Worm (Caenorhabditis elegans) whole organism, L1 larva: ENCODE results near the gene decr-1.1.

Source experiments
- C04F5.9 ChIP-seq: sonication (generic microtip); optimal IDR thresholded peaks from 2 replicates; lab custom pipeline; 2016; ENCODE audit warnings: missing genetic modification characterization, missing compliant biosample characterization
- C16A3.4 ChIP-seq: fragments of 150-350 bp; optimal IDR thresholded peaks from 2 replicates; lab custom pipeline; 2014; ENCODE audit warnings: missing biosample characterization, missing genetic modification characterization
- Y116A8C.19 ChIP-seq: sonication (generic microtip); optimal IDR thresholded peaks from 2 replicates; lab custom pipeline; 2016; ENCODE audit warnings: missing compliant biosample characterization, missing genetic modification characterization, borderline replicate concordance
- aly-2 ChIP-seq: fragments of 150-350 bp; optimal IDR thresholded peaks from 2 replicates; lab custom pipeline; 2014; ENCODE audit warnings: missing biosample characterization, missing genetic modification characterization
- ama-1 ChIP-seq: fragments of 150-350 bp; optimal IDR thresholded peaks from 2 replicates; lab custom pipeline; 2014
- blmp-1 ChIP-seq: fragments of 150-350 bp; optimal IDR thresholded peaks from 2 replicates; lab custom pipeline; 2014; ENCODE audit warnings: missing biosample characterization, missing genetic modification characterization
- ceh-63 ChIP-seq: fragments of 200-800 bp; sonication (Bioruptor generic); optimal IDR thresholded peaks from 2 replicates; lab custom pipeline; 2018; ENCODE audit warnings: mild to moderate bottlenecking, missing genetic modification characterization, missing compliant biosample characterization
- ceh-8 ChIP-seq: fragments of 200-800 bp; sonication (Bioruptor generic); optimal IDR thresholded peaks from 2 replicates; lab custom pipeline; 2018; ENCODE audit warnings: mild to moderate bottlenecking, missing genetic modification characterization, moderate library complexity, missing compliant biosample characterization
- ceh-82 ChIP-seq, 3 experiments: fragments of 150-350 bp in 1 of 3; sonication (generic microtip) in 2 of 3; optimal IDR thresholded peaks; 2 replicates each; lab custom pipeline; 2014 to 2017; ENCODE audit warnings: missing biosample characterization in 3 of 3, missing genetic modification characterization in 3 of 3
- ceh-88 ChIP-seq: fragments of 200-800 bp; sonication (Bioruptor generic); IDR thresholded peaks from 2 replicates; pipeline ENCODE4 v1.3.6; 2022; ENCODE audit warnings: missing genetic modification characterization, missing compliant biosample characterization
- dsc-1 ChIP-seq: sonication (generic microtip); optimal IDR thresholded peaks from 2 replicates; lab custom pipeline; 2016; ENCODE audit warnings: mild to moderate bottlenecking, missing genetic modification characterization, missing compliant biosample characterization
- efl-1 ChIP-seq, 4 experiments: fragments of 150-350 bp; optimal IDR thresholded peaks in 3 of 4; peaks in 1 of 4; 1 replicate in 1 of 4; 2 replicates in 3 of 4; lab custom pipeline; 2014; ENCODE audit warnings: missing biosample characterization in 2 of 4, missing genetic modification characterization in 2 of 4, missing genetic modification reagents in 2 of 4
- efl-3 ChIP-seq: fragments of 200-800 bp; sonication (Bioruptor generic); optimal IDR thresholded peaks from 2 replicates; lab custom pipeline; 2018; ENCODE audit warnings: mild to moderate bottlenecking, missing genetic modification characterization, missing compliant biosample characterization
- egl-13 ChIP-seq: sonication (generic microtip); optimal IDR thresholded peaks from 2 replicates; lab custom pipeline; 2016; ENCODE audit warnings: missing genotype, missing genetic modification reagents, missing genetic modification characterization, missing compliant biosample characterization
- ets-5 ChIP-seq: fragments of 200-800 bp; sonication (Bioruptor generic); IDR thresholded peaks from 2 replicates; pipeline ENCODE4 v1.3.6; 2022; ENCODE audit warnings: missing genetic modification characterization, missing compliant biosample characterization
- fkh-4 ChIP-seq: sonication (generic microtip); optimal IDR thresholded peaks from 2 replicates; lab custom pipeline; 2016; ENCODE audit warnings: missing compliant biosample characterization, missing genetic modification characterization, borderline replicate concordance
- fkh-8 ChIP-seq: sonication (generic microtip); optimal IDR thresholded peaks from 2 replicates; lab custom pipeline; 2016; ENCODE audit warnings: mild to moderate bottlenecking, missing genetic modification characterization, missing compliant biosample characterization
- fos-1 ChIP-seq: fragments of 150-350 bp; optimal IDR thresholded peaks from 2 replicates; lab custom pipeline; 2014; ENCODE audit warnings: missing biosample characterization, missing genetic modification characterization
- hlh-17 ChIP-seq: fragments of 200-800 bp; sonication (Bioruptor generic); optimal IDR thresholded peaks from 2 replicates; lab custom pipeline; 2018; ENCODE audit warnings: missing genetic modification characterization, mild to moderate bottlenecking, missing compliant biosample characterization, moderate library complexity, borderline replicate concordance
- hlh-4 ChIP-seq: sonication (generic microtip); optimal IDR thresholded peaks from 2 replicates; lab custom pipeline; 2016; ENCODE audit warnings: mild to moderate bottlenecking, missing genetic modification characterization, missing compliant biosample characterization
- isw-1 ChIP-seq: fragments of 200-800 bp; sonication (Bioruptor generic); IDR thresholded peaks from 2 replicates; pipeline ENCODE4 v1.3.6; 2022; ENCODE audit warnings: missing genetic modification characterization, missing compliant biosample characterization
- jun-1 ChIP-seq: fragments of 150-350 bp; optimal IDR thresholded peaks from 2 replicates; lab custom pipeline; 2014; ENCODE audit warnings: missing biosample characterization, missing genetic modification reagents, missing genetic modification characterization
- lin-15B ChIP-seq: fragments of 150-350 bp; sonication (generic microtip); optimal IDR thresholded peaks from 3 replicates; lab custom pipeline; 2014; ENCODE audit warnings: missing biosample characterization, missing genetic modification characterization
- lin-39 ChIP-seq: fragments of 150-350 bp; optimal IDR thresholded peaks from 2 replicates; lab custom pipeline; 2014; ENCODE audit warnings: missing biosample characterization, missing genetic modification reagents, missing genetic modification characterization
- lir-3 ChIP-seq: sonication (generic microtip); optimal IDR thresholded peaks from 2 replicates; lab custom pipeline; 2016; ENCODE audit warnings: mild to moderate bottlenecking, missing genetic modification characterization, moderate library complexity, missing compliant biosample characterization; ENCODE audit not compliant: poor library complexity
- lsy-2 ChIP-seq, 2 experiments: fragments of 150-350 bp; optimal IDR thresholded peaks; 2 replicates each; lab custom pipeline; 2014; ENCODE audit warnings: missing biosample characterization in 2 of 2, missing genetic modification characterization in 2 of 2
- mdl-1 ChIP-seq, 2 experiments: fragments of 150-350 bp; optimal IDR thresholded peaks; 2 replicates each; lab custom pipeline; 2014 to 2017; ENCODE audit warnings: missing biosample characterization in 2 of 2, missing genetic modification characterization in 2 of 2, inconsistent platforms in 1 of 2
- mep-1 ChIP-seq: fragments of 150-350 bp; optimal IDR thresholded peaks from 2 replicates; lab custom pipeline; 2014; ENCODE audit warnings: missing biosample characterization, missing genetic modification characterization
- nhr-11 ChIP-seq: fragments of 150-350 bp; optimal IDR thresholded peaks from 2 replicates; lab custom pipeline; 2014; ENCODE audit warnings: missing biosample characterization, missing genetic modification characterization
- nhr-12 ChIP-seq: sonication (generic microtip); optimal IDR thresholded peaks from 2 replicates; lab custom pipeline; 2017; ENCODE audit warnings: missing biosample characterization, missing genetic modification characterization
- nhr-19 ChIP-seq: fragments of 200-800 bp; sonication (Bioruptor generic); conservative IDR thresholded peaks from 2 replicates; pipeline ENCODE4 v1.3.6; 2022; ENCODE audit warnings: missing genetic modification characterization, missing compliant biosample characterization
- nhr-237 ChIP-seq: fragments of 150-350 bp; optimal IDR thresholded peaks from 2 replicates; lab custom pipeline; 2014; ENCODE audit warnings: missing biosample characterization, missing genetic modification characterization
- nhr-47 ChIP-seq: sonication (generic microtip); optimal IDR thresholded peaks from 2 replicates; lab custom pipeline; 2016; ENCODE audit warnings: mild to moderate bottlenecking, missing genetic modification characterization, moderate library complexity, missing compliant biosample characterization
- nhr-76 ChIP-seq: sonication (generic microtip); optimal IDR thresholded peaks from 2 replicates; lab custom pipeline; 2017; ENCODE audit warnings: missing biosample characterization, missing genetic modification characterization
- nhr-84 ChIP-seq: sonication (generic microtip); optimal IDR thresholded peaks from 2 replicates; lab custom pipeline; 2017; ENCODE audit warnings: missing biosample characterization, missing genetic modification characterization
- nhr-85 ChIP-seq: sonication (generic microtip); peaks from one replicate; lab custom pipeline; 2016; ENCODE audit warnings: missing genetic modification characterization, inconsistent platforms, missing compliant biosample characterization
- nhr-90 ChIP-seq: sonication (generic microtip); optimal IDR thresholded peaks from 2 replicates; lab custom pipeline; 2016; ENCODE audit warnings: mild to moderate bottlenecking, missing genetic modification characterization, missing compliant biosample characterization; ENCODE audit not compliant: poor library complexity
- pag-3 ChIP-seq: sonication (generic microtip); optimal IDR thresholded peaks from 2 replicates; lab custom pipeline; 2017; ENCODE audit warnings: missing genetic modification characterization, mild to moderate bottlenecking, missing compliant biosample characterization, antibody characterized with exemption, borderline replicate concordance; ENCODE audit not compliant: insufficient read depth
- skn-1 ChIP-seq: fragments of 150-350 bp; optimal IDR thresholded peaks from 2 replicates; lab custom pipeline; 2014; ENCODE audit warnings: missing biosample characterization, missing genetic modification characterization
- snpc-4 ChIP-seq: fragments of 150-350 bp; optimal IDR thresholded peaks from 2 replicates; lab custom pipeline; 2014; ENCODE audit warnings: missing biosample characterization, missing genetic modification characterization
- snu-23 ChIP-seq: sonication (generic microtip); optimal IDR thresholded peaks from 2 replicates; lab custom pipeline; 2016; ENCODE audit warnings: missing genetic modification characterization, missing compliant biosample characterization
- swsn-7 ChIP-seq: sonication (generic microtip); optimal IDR thresholded peaks from 2 replicates; lab custom pipeline; 2016; ENCODE audit warnings: missing genetic modification characterization, missing compliant biosample characterization
- unc-130 ChIP-seq: fragments of 150-350 bp; optimal IDR thresholded peaks from 2 replicates; lab custom pipeline; 2017; ENCODE audit warnings: missing biosample characterization, missing genetic modification characterization, inconsistent platforms
- unc-30 ChIP-seq: sonication (generic microtip); optimal IDR thresholded peaks from 2 replicates; lab custom pipeline; 2017; ENCODE audit warnings: missing biosample characterization, missing genetic modification characterization
- unc-62 ChIP-seq: fragments of 150-350 bp; optimal IDR thresholded peaks from 2 replicates; lab custom pipeline; 2014; ENCODE audit warnings: missing biosample characterization, missing genetic modification reagents, missing genetic modification characterization
- unc-86 ChIP-seq: sonication (generic microtip); optimal IDR thresholded peaks from 2 replicates; lab custom pipeline; 2016; ENCODE audit warnings: missing genetic modification characterization, missing compliant biosample characterization
- unc-98 ChIP-seq: fragments of 200-800 bp; sonication (Bioruptor generic); IDR thresholded peaks from 2 replicates; pipeline ENCODE4 v1.3.6; 2022; ENCODE audit warnings: missing genetic modification characterization, missing compliant biosample characterization
- vab-15 ChIP-seq: sonication (generic microtip); optimal IDR thresholded peaks from 2 replicates; lab custom pipeline; 2017; ENCODE audit warnings: missing genotype, mild to moderate bottlenecking, missing genetic modification characterization, missing compliant biosample characterization
- xbp-1 ChIP-seq: sonication (generic microtip); optimal IDR thresholded peaks from 2 replicates; lab custom pipeline; 2016; ENCODE audit warnings: missing genetic modification characterization, missing compliant biosample characterization
- zip-4 ChIP-seq: fragments of 200-800 bp; sonication (Bioruptor generic); optimal IDR thresholded peaks from 2 replicates; lab custom pipeline; 2018; ENCODE audit warnings: mild to moderate bottlenecking, missing genetic modification characterization, moderate library complexity, missing compliant biosample characterization
- ztf-11 ChIP-seq, 2 experiments: sonication (generic microtip); optimal IDR thresholded peaks; 2 replicates each; lab custom pipeline; 2016 to 2017; ENCODE audit warnings: missing genetic modification characterization in 2 of 2, missing biosample characterization in 1 of 2, missing compliant biosample characterization in 1 of 2
- ztf-4 ChIP-seq: fragments of 150-350 bp; optimal IDR thresholded peaks from 2 replicates; lab custom pipeline; 2014; ENCODE audit warnings: missing biosample characterization, missing genetic modification characterization

The decr-1.1 gene

DNA sequence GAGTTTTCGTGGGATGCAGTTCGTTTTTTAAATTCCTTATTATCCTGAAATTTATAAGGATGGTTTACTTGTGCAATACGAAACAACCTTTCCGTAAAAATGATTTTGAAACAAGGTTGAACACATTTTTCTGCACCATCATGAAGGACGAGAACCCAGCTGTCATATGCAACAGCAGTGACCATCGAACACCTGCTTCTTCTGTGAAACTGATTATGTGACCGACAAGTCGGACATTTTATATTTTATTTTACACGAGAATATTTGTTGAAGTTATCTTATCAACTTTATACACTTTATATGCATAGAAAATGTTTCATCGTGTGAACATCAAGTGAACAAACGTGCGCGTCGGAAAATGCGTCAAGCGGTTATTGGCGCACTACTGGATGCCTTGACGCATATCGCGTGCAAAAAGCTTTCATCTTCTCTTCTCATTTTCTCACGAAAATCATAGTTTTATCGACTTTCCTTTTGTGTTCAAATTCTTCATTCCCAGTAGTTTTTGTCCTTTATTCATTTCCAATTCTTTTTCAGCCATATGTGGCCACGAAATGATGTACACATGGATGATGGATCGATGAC lies 36.7 kb downstream of the decr-1.1 start, which contains the start of gene sel-10 (continued):
- no peak for TF ChIP-seq ztf-4 (tag; lab: Kevin White, UChicago)
- TF ChIP-seq aly-2 (tag; lab: Kevin White, UChicago): peak; percentile 28
- peak; percentile 61 for TF ChIP-seq ceh-8
- TF ChIP-seq ama-1 (lab: Kevin White, UChicago): no peak
- TF ChIP-seq nhr-90 (tag; lab: Kevin White, UChicago): peak; percentile 79
- TF ChIP-seq nhr-11 (tag; lab: Kevin White, UChicago): peak; percentile 9
- peak; percentile 67 to 85 (median 70) for TF ChIP-seq ceh-82 (tag; optimal IDR thresholded peaks at IDR 0.05; lab: Kevin White, UChicago)
- TF ChIP-seq snpc-4: peak; percentile 73
- TF ChIP-seq xbp-1 (tag; lab: Kevin White, UChicago): peak; percentile 75
- TF ChIP-seq hlh-4 (tag; lab: Kevin White, UChicago): no peak
- TF ChIP-seq egl-13 (tag; lab: Kevin White, UChicago): peak; percentile 9
- no peak for TF ChIP-seq unc-98 (GFP tag; lab: Robert Waterston, UW)
- TF ChIP-seq skn-1 (tag; lab: Kevin White, UChicago): peak; percentile 51
- no peak for TF ChIP-seq unc-62 (GFP tag; lab: Kevin White, UChicago)
- no peak for TF ChIP-seq hlh-17 (GFP tag; lab: Kevin White, UChicago)
- TF ChIP-seq fkh-4 (tag; lab: Kevin White, UChicago): no peak
- peak; percentile 82 for TF ChIP-seq nhr-19 (GFP tag; lab: Robert Waterston, UW)
- TF ChIP-seq lsy-2 (tag; optimal IDR thresholded peaks at IDR 0.05; lab: Kevin White, UChicago): peak; percentile 85 to 88
- TF ChIP-seq mdl-1 (tag; optimal IDR thresholded peaks at IDR 0.05; lab: Kevin White, UChicago): peak in 1 of 2 experiments; percentile 73
- TF ChIP-seq lir-3 (tag; lab: Kevin White, UChicago): peak; percentile 57
- peak; percentile 41 for TF ChIP-seq zip-4 (GFP tag; lab: Kevin White, UChicago)
- no peak for TF ChIP-seq ets-5 (GFP tag; lab: Robert Waterston, UW)
- TF ChIP-seq lin-39: peak; percentile 52
- TF ChIP-seq C04F5.9 (tag; lab: Kevin White, UChicago): no peak
- peak in 1 of 2 experiments; percentile 0 for TF ChIP-seq ztf-11 (tag; optimal IDR thresholded peaks at IDR 0.05; lab: Kevin White, UChicago)
- TF ChIP-seq nhr-47 (tag; lab: Kevin White, UChicago): peak; percentile 87
- no peak for TF ChIP-seq efl-3 (GFP tag; lab: Kevin White, UChicago)
- TF ChIP-seq fos-1 (tag; lab: Kevin White, UChicago): no peak
- no peak for TF ChIP-seq Y116A8C.19 (tag; lab: Kevin White, UChicago)
- peak; percentile 90 for TF ChIP-seq nhr-85 (tag; lab: Kevin White, UChicago)
- TF ChIP-seq jun-1 (tag; lab: Kevin White, UChicago): peak; percentile 50
- TF ChIP-seq ceh-88: no peak
- TF ChIP-seq dsc-1 (tag; lab: Kevin White, UChicago): peak; percentile 80
- peak; percentile 71 for TF ChIP-seq fkh-8 (tag; lab: Kevin White, UChicago)
- no peak for TF ChIP-seq nhr-12 (tag; lab: Kevin White, UChicago)
- TF ChIP-seq unc-30: no peak
- TF ChIP-seq snu-23 (GFP tag; lab: Kevin White, UChicago): peak; percentile 81
- TF ChIP-seq unc-86 (tag; lab: Kevin White, UChicago): peak; percentile 74
- peak; percentile 75 to 81 for TF ChIP-seq efl-1 (optimal IDR thresholded peaks at IDR 0.05; lab: Kevin White, UChicago)
- TF ChIP-seq efl-1 (GFP tag; optimal IDR thresholded peaks at IDR 0.05 in 1 of 2; lab: Kevin White, UChicago): peak; percentile 71 to 98
- TF ChIP-seq nhr-237 (tag; lab: Kevin White, UChicago): no peak
- TF ChIP-seq lin-15B (tag; lab: Kevin White, UChicago): peak; percentile 63
- TF ChIP-seq C16A3.4 (tag; lab: Kevin White, UChicago): peak; percentile 78
- no peak for TF ChIP-seq nhr-76 (tag; lab: Kevin White, UChicago)
- TF ChIP-seq vab-15: no peak
- TF ChIP-seq unc-130 (tag; lab: Kevin White, UChicago): peak; percentile 80
- TF ChIP-seq pag-3 (tag; lab: Kevin White, UChicago): no peak
- TF ChIP-seq mep-1 (tag; lab: Kevin White, UChicago): peak; percentile 95
- TF ChIP-seq ceh-63 (GFP tag; lab: Kevin White, UChicago): no peak
- peak; percentile 68 for TF ChIP-seq isw-1 (GFP tag; lab: Robert Waterston, UW)
- TF ChIP-seq swsn-7 (tag; lab: Kevin White, UChicago): peak; percentile 85
- peak; percentile 55 for TF ChIP-seq blmp-1 (tag; lab: Kevin White, UChicago)
- TF ChIP-seq nhr-84 (tag; lab: Kevin White, UChicago): no peak
